Worm (Caenorhabditis elegans): ENCODE results near the gene nas-9.

DNA sequence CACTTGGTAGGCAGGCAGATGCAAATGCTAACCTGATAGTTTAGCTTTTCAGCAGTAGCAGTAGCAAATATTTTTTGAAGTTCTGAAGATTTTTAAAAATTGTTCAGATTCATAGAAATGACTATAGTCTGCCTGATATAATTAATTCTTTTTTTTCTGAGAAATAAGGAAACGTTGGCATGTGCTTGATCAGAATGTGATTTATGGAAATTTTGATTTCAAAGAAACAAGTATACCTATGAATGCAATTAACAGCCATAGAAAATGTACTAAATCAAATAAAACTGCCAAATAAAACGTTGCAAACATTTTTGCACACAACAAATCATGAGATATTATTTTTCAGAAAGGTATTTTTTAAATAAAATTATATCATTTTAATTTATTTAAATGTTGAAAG is 30.8 kb upstream of the nas-9 start:
- no peak for TF ChIP-seq flt-1 (GFP tag; IDR thresholded peaks at IDR 0.05)
- TF ChIP-seq ama-1 (optimal IDR thresholded peaks at IDR 0.05), result no peak
- TF ChIP-seq F13C5.2 (tag; optimal IDR thresholded peaks at IDR 0.05), result no peak
- TF ChIP-seq tbx-11 (GFP tag; IDR thresholded peaks at IDR 0.05), result no peak
- no peak for TF ChIP-seq tbx-37 (GFP tag; conservative IDR thresholded peaks at IDR 0.05)
- no peak for TF ChIP-seq ceh-36 (tag; optimal IDR thresholded peaks at IDR 0.05)
